Fruit fly (Drosophila melanogaster) whole organism, embryonic: ENCODE data around the gene CG13676.

Experiments
- CG10462 ChIP-seq: fragments of 200-800 bp; sonication (Bioruptor generic); optimal IDR thresholded peaks from 2 replicates; lab custom pipeline; 2016; ENCODE audit warnings: missing biosample characterization, missing genetic modification characterization
- CG12942 ChIP-seq: fragments of 200-800 bp; sonication (Bioruptor generic); optimal IDR thresholded peaks from 3 replicates; lab custom pipeline; 2016; ENCODE audit warnings: missing biosample characterization, missing genetic modification characterization
- CG6254 ChIP-seq: fragments of 200-800 bp; sonication (Bioruptor generic); optimal IDR thresholded peaks from 3 replicates; lab custom pipeline; 2017; ENCODE audit warnings: mild to moderate bottlenecking, missing biosample characterization, missing genetic modification reagents, missing genetic modification characterization
- CG6854 ChIP-seq: fragments of 200-800 bp; sonication (Bioruptor generic); optimal IDR thresholded peaks from 3 replicates; lab custom pipeline; 2017; ENCODE audit warnings: missing biosample characterization, mild to moderate bottlenecking, missing genetic modification characterization
- ERR ChIP-seq: fragments of 200-800 bp; sonication (Bioruptor generic); optimal IDR thresholded peaks from 2 replicates; lab custom pipeline; 2016; ENCODE audit warnings: missing biosample characterization, missing genetic modification characterization
- Nf-YA ChIP-seq: fragments of 200-800 bp; sonication (Bioruptor generic); IDR thresholded peaks from 2 replicates; pipeline ENCODE4 v1.3.6; 2022; ENCODE audit warnings: missing biosample characterization, missing genetic modification characterization
- Sry-β ChIP-seq: fragments of 200-800 bp; sonication (Bioruptor generic); optimal IDR thresholded peaks from 2 replicates; lab custom pipeline; 2018; ENCODE audit warnings: missing biosample characterization, mild to moderate bottlenecking, missing genetic modification characterization, moderate library complexity
- Tbp ChIP-seq: fragments of >200 bp; optimal IDR thresholded peaks from 2 replicates; lab custom pipeline; 2018; ENCODE audit warnings: missing biosample characterization, missing genetic modification characterization
- gt ChIP-seq: fragments of 200-800 bp; sonication (Bioruptor generic); IDR thresholded peaks from 2 replicates; pipeline ENCODE4 v1.3.6; 2022; ENCODE audit warnings: missing biosample characterization, missing genetic modification characterization
- h ChIP-seq: fragments of >200 bp; optimal IDR thresholded peaks from 2 replicates; lab custom pipeline; 2017

- no peak for TF ChIP-seq CG10462 (GFP tag; lab: Kevin White, UChicago)
- no peak for TF ChIP-seq CG12942
- TF ChIP-seq gt (GFP tag; lab: Robert Waterston, UW): no peak
- TF ChIP-seq CG6854: no peak
- TF ChIP-seq Sry-β (GFP tag; lab: Kevin White, UChicago): no peak
- TF ChIP-seq Nf-YA: no peak
- no peak for TF ChIP-seq h (lab: Kevin White, UChicago)
- TF ChIP-seq ERR (GFP tag; lab: Kevin White, UChicago): no peak
- no peak for TF ChIP-seq CG6254 (GFP tag; lab: Kevin White, UChicago)
- no peak for TF ChIP-seq Tbp (GFP tag; lab: Kevin White, UChicago)
These were observed 5.5 kb upstream of the CG13676 start for dm6 chr3L:8157079-8157478.
